Fruit fly (Drosophila melanogaster) whole organism, prepupa: ENCODE results near the gene Cp38.

ENCODE experiments used
- CG10631 ChIP-seq: fragments of 200-800 bp; sonication (Bioruptor generic); optimal IDR thresholded peaks from 2 replicates; lab custom pipeline; 2016; ENCODE audit warnings: missing biosample characterization, missing genetic modification characterization
- CG11294 ChIP-seq: fragments of 200-800 bp; sonication (Bioruptor generic); IDR thresholded peaks from 2 replicates; pipeline ENCODE4 v1.3.6; 2022; ENCODE audit warnings: missing biosample characterization, missing genetic modification characterization
- CG11762 ChIP-seq: fragments of 200-800 bp; sonication (Bioruptor generic); optimal IDR thresholded peaks from 3 replicates; lab custom pipeline; 2016; ENCODE audit warnings: missing biosample characterization, missing genetic modification characterization; ENCODE audit not compliant: insufficient read depth
- CG11902 ChIP-seq: fragments of 200-800 bp; sonication (Bioruptor generic); optimal IDR thresholded peaks from 3 replicates; lab custom pipeline; 2016; ENCODE audit warnings: missing biosample characterization, missing genetic modification characterization
- CG15336 ChIP-seq: fragments of 200-800 bp; sonication (Bioruptor generic); IDR thresholded peaks from 2 replicates; pipeline ENCODE4 v1.3.6; 2022; ENCODE audit warnings: missing biosample characterization, missing genetic modification characterization
- CG1621 ChIP-seq: fragments of 200-800 bp; sonication (Bioruptor generic); optimal IDR thresholded peaks from 3 replicates; lab custom pipeline; 2018; ENCODE audit warnings: missing biosample characterization, mild to moderate bottlenecking, missing genetic modification characterization
- CG16779 ChIP-seq: fragments of 200-800 bp; sonication (Bioruptor generic); optimal IDR thresholded peaks from 3 replicates; lab custom pipeline; 2017; ENCODE audit warnings: missing biosample characterization, mild to moderate bottlenecking, missing genetic modification characterization
- CG3032 ChIP-seq: fragments of 200-800 bp; optimal IDR thresholded peaks from 2 replicates; lab custom pipeline; 2019; ENCODE audit warnings: missing biosample characterization, mild to moderate bottlenecking, missing genetic modification characterization, moderate library complexity
- CG31627 ChIP-seq: fragments of 200-800 bp; sonication (Bioruptor generic); optimal IDR thresholded peaks from 3 replicates; lab custom pipeline; 2016; ENCODE audit warnings: missing biosample characterization, missing genetic modification characterization
- CG32006 ChIP-seq: fragments of 200-800 bp; sonication (Bioruptor generic); optimal IDR thresholded peaks from 3 replicates; lab custom pipeline; 2017; ENCODE audit warnings: missing biosample characterization, mild to moderate bottlenecking, missing genetic modification characterization
- CG4318 ChIP-seq: fragments of 200-800 bp; sonication (Bioruptor generic); optimal IDR thresholded peaks from 3 replicates; lab custom pipeline; 2017; ENCODE audit warnings: missing biosample characterization, mild to moderate bottlenecking, missing genetic modification characterization
- CG6163 ChIP-seq: fragments of 200-800 bp; sonication (Bioruptor generic); IDR thresholded peaks from 3 replicates; pipeline ENCODE4 v1.3.6; 2022; ENCODE audit warnings: missing biosample characterization, missing genetic modification characterization
- CG6276 ChIP-seq: fragments of 200-800 bp; sonication (Bioruptor generic); optimal IDR thresholded peaks from 2 replicates; lab custom pipeline; 2017; ENCODE audit warnings: missing biosample characterization, mild to moderate bottlenecking, missing genetic modification characterization
- CG6808 ChIP-seq: fragments of 200-800 bp; sonication (Bioruptor generic); optimal IDR thresholded peaks from 3 replicates; lab custom pipeline; 2017; ENCODE audit warnings: missing biosample characterization, missing genetic modification characterization, mild to moderate bottlenecking, moderate library complexity, missing genetic modification reagents
- CG6854 ChIP-seq: fragments of 200-800 bp; sonication (Bioruptor generic); optimal IDR thresholded peaks from 2 replicates; lab custom pipeline; 2017; ENCODE audit warnings: missing biosample characterization, mild to moderate bottlenecking, missing genetic modification characterization
- CG7368 ChIP-seq: fragments of 200-800 bp; sonication (Bioruptor generic); optimal IDR thresholded peaks from 3 replicates; lab custom pipeline; 2016; ENCODE audit warnings: missing biosample characterization, missing genetic modification characterization
- CG8319 ChIP-seq: fragments of 200-800 bp; sonication (Bioruptor generic); optimal IDR thresholded peaks from 3 replicates; lab custom pipeline; 2016; ENCODE audit warnings: missing biosample characterization, missing genetic modification characterization
- CG8632 ChIP-seq: fragments of 200-800 bp; sonication (Bioruptor generic); optimal IDR thresholded peaks from 3 replicates; lab custom pipeline; 2016; ENCODE audit warnings: missing biosample characterization, missing genetic modification characterization
- Eip75B ChIP-seq: fragments of 200-800 bp; sonication (Bioruptor generic); optimal IDR thresholded peaks from 3 replicates; lab custom pipeline; 2016; ENCODE audit warnings: missing biosample characterization, missing genetic modification characterization
- Eip78C ChIP-seq: fragments of 200-800 bp; sonication (Bioruptor generic); peaks from one replicate; lab custom pipeline; 2016; ENCODE audit warnings: missing biosample characterization, missing genetic modification characterization
- Eip93F ChIP-seq: fragments of 200-800 bp; sonication (Bioruptor generic); optimal IDR thresholded peaks from 2 replicates; lab custom pipeline; 2016; ENCODE audit warnings: missing biosample characterization, mild to moderate bottlenecking, missing genetic modification characterization
- Hr39 ChIP-seq: fragments of 200-800 bp; sonication (Bioruptor generic); optimal IDR thresholded peaks from 2 replicates; lab custom pipeline; 2016; ENCODE audit warnings: missing biosample characterization, missing genetic modification characterization
- Hr4 ChIP-seq: fragments of 200-800 bp; sonication (Bioruptor generic); optimal IDR thresholded peaks from 3 replicates; lab custom pipeline; 2016; ENCODE audit warnings: missing biosample characterization, missing genetic modification characterization
- Met ChIP-seq: fragments of 200-800 bp; sonication (Bioruptor generic); optimal IDR thresholded peaks from 3 replicates; lab custom pipeline; 2016; ENCODE audit warnings: missing biosample characterization, missing genetic modification characterization
- OdsH ChIP-seq: fragments of 200-800 bp; sonication (Bioruptor generic); optimal IDR thresholded peaks from 3 replicates; lab custom pipeline; 2016; ENCODE audit warnings: missing biosample characterization, missing genetic modification characterization
- Smox ChIP-seq: fragments of 200-800 bp; sonication (Bioruptor generic); optimal IDR thresholded peaks from 3 replicates; lab custom pipeline; 2016; ENCODE audit warnings: missing biosample characterization, missing genetic modification characterization
- Sox102F ChIP-seq: fragments of 200-800 bp; sonication (Bioruptor generic); optimal IDR thresholded peaks from 2 replicates; lab custom pipeline; 2016; ENCODE audit warnings: missing biosample characterization, mild to moderate bottlenecking, missing genetic modification characterization
- Sox14 ChIP-seq: fragments of 200-800 bp; sonication (Bioruptor generic); optimal IDR thresholded peaks from 3 replicates; lab custom pipeline; 2016; ENCODE audit warnings: missing biosample characterization, missing genetic modification characterization
- acj6 ChIP-seq: fragments of 200-800 bp; sonication (Bioruptor generic); optimal IDR thresholded peaks from 3 replicates; lab custom pipeline; 2016; ENCODE audit warnings: missing biosample characterization, missing genetic modification characterization
- cyc ChIP-seq: fragments of 200-800 bp; sonication (Bioruptor generic); optimal IDR thresholded peaks from 3 replicates; lab custom pipeline; 2016; ENCODE audit warnings: missing biosample characterization, missing genetic modification characterization
- dsx ChIP-seq: fragments of 200-800 bp; optimal IDR thresholded peaks from 3 replicates; lab custom pipeline; 2019; ENCODE audit warnings: missing biosample characterization, mild to moderate bottlenecking, missing genetic modification characterization, moderate library complexity; ENCODE audit not compliant: poor library complexity, severe bottlenecking
- eg ChIP-seq: fragments of 200-800 bp; sonication (Bioruptor generic); IDR thresholded peaks from 3 replicates; pipeline ENCODE4 v1.3.6; 2022; ENCODE audit warnings: missing biosample characterization, missing genetic modification characterization
- esn ChIP-seq: fragments of 200-800 bp; sonication (Bioruptor generic); optimal IDR thresholded peaks from 2 replicates; lab custom pipeline; 2016; ENCODE audit warnings: missing biosample characterization, mild to moderate bottlenecking, missing genetic modification characterization, moderate library complexity
- fkh ChIP-seq: fragments of 200-800 bp; sonication (Bioruptor generic); optimal IDR thresholded peaks from 3 replicates; lab custom pipeline; 2017; ENCODE audit warnings: missing biosample characterization, mild to moderate bottlenecking, missing genetic modification characterization, moderate library complexity
- lz ChIP-seq: fragments of 200-800 bp; sonication (Bioruptor generic); optimal IDR thresholded peaks from 3 replicates; lab custom pipeline; 2016; ENCODE audit warnings: missing biosample characterization, missing genetic modification characterization
- pdm3 ChIP-seq: fragments of 200-800 bp; sonication (Bioruptor generic); optimal IDR thresholded peaks from 3 replicates; lab custom pipeline; 2016; ENCODE audit warnings: missing biosample characterization, missing genetic modification characterization
- ss ChIP-seq, 2 experiments: fragments of 200-800 bp; sonication (Bioruptor generic); optimal IDR thresholded peaks; 2 replicates in 1 of 2; 3 replicates in 1 of 2; lab custom pipeline; 2017 to 2018; ENCODE audit warnings: mild to moderate bottlenecking in 2 of 2, missing biosample characterization in 2 of 2, missing genetic modification characterization in 2 of 2, moderate library complexity in 1 of 2
- svp ChIP-seq: fragments of 200-800 bp; sonication (Bioruptor generic); peaks from one replicate; lab custom pipeline; 2016; ENCODE audit warnings: missing biosample characterization, missing genetic modification characterization
- vri ChIP-seq: fragments of 200-800 bp; sonication (Bioruptor generic); optimal IDR thresholded peaks from 3 replicates; lab custom pipeline; 2016; ENCODE audit warnings: missing biosample characterization, mild to moderate bottlenecking, missing genetic modification characterization

Gene Cp38

DNA sequence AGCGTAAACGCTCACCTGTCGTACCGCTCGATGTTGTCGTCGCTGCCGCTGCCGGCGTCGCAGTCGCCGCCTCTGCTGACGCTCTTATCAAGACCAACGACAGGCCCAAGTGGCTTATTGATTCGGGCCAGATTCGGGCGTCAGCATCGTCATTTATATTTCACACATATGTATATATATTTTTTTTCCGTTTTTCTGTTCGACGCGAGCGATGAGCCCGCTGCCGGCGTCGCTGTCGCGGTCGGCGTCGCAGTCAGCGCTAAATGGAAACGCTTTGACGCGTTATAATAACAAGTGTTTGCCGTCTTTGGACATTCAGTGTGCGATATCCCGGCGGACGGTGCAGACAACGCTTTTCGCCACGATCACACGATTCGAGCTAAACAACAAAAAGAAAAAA, 20.4 kb downstream of the Cp38 start:
- TF ChIP-seq Eip93F (GFP tag; lab: Kevin White, UChicago) (peak; percentile 49), Eip78C (GFP tag; lab: Kevin White, UChicago) (peak; percentile 18), CG6808 (GFP tag; lab: Kevin White, UChicago) (no peak)
- TF ChIP-seq, all 60 proteins: peak for 2

- TF ChIP-seq Hr39 (no peak), Hr4 (GFP tag; lab: Kevin White, UChicago) (peak; percentile 4), eg (GFP tag; lab: Robert Waterston, UW) (no peak), CG4318 (GFP tag; lab: Kevin White, UChicago) (no peak), CG16779 (tag; lab: Kevin White, UChicago) (no peak), svp (GFP tag; lab: Kevin White, UChicago) (peak; percentile 62), Eip78C (GFP tag; lab: Kevin White, UChicago) (peak; percentile 28), CG3032 (tag; lab: Kevin White, UChicago) (no peak)
- TF ChIP-seq, all 60 proteins: peak for 3
These were observed 23.5 kb downstream of the Cp38 start for dm6 chrX:8505023-8505604.

dm6 chrX:8510731-8511130, 29.1 kb downstream of the Cp38 start:
- TF ChIP-seq Eip78C (GFP tag; lab: Kevin White, UChicago), result peak; percentile 72
- peak; percentile 9 for TF ChIP-seq svp (GFP tag; lab: Kevin White, UChicago)
- TF ChIP-seq ss (GFP tag; optimal IDR thresholded peaks at IDR 0.05; lab: Kevin White, UChicago), result peak; percentile 13 to 23
- 0 out of 3 replicates have a peak, but pooled peaks have one; percentile 27 for TF ChIP-seq CG6163 (GFP tag; lab: Robert Waterston, UW)
- no peak for TF ChIP-seq CG8632 (GFP tag; lab: Kevin White, UChicago)
- no peak for TF ChIP-seq CG7368 (GFP tag; lab: Kevin White, UChicago)
- TF ChIP-seq vri (GFP tag; lab: Kevin White, UChicago), result no peak
- TF ChIP-seq CG11902 (GFP tag; lab: Kevin White, UChicago), result no peak
- TF ChIP-seq CG6808 (GFP tag; lab: Kevin White, UChicago), result peak; percentile 20

dm6 chrX:8512251-8512650, 30.6 kb downstream of the Cp38 start:
- TF ChIP-seq CG8319 (GFP tag; lab: Kevin White, UChicago) (no peak), dsx (no peak), pdm3 (GFP tag; lab: Kevin White, UChicago) (no peak), CG15336 (no peak), OdsH (GFP tag; lab: Kevin White, UChicago) (no peak), Sox102F (GFP tag; lab: Kevin White, UChicago) (no peak), Eip93F (GFP tag; lab: Kevin White, UChicago) (no peak), lz (no peak), CG10631 (GFP tag; lab: Kevin White, UChicago) (no peak), CG32006 (GFP tag; lab: Kevin White, UChicago) (no peak), Sox14 (GFP tag; lab: Kevin White, UChicago) (no peak), vri (GFP tag; lab: Kevin White, UChicago) (no peak), cyc (GFP tag; lab: Kevin White, UChicago) (no peak), Eip75B (no peak), CG11294 (GFP tag; lab: Robert Waterston, UW) (no peak), CG11902 (GFP tag; lab: Kevin White, UChicago) (no peak), CG31627 (GFP tag; lab: Kevin White, UChicago) (no peak)

DNA sequence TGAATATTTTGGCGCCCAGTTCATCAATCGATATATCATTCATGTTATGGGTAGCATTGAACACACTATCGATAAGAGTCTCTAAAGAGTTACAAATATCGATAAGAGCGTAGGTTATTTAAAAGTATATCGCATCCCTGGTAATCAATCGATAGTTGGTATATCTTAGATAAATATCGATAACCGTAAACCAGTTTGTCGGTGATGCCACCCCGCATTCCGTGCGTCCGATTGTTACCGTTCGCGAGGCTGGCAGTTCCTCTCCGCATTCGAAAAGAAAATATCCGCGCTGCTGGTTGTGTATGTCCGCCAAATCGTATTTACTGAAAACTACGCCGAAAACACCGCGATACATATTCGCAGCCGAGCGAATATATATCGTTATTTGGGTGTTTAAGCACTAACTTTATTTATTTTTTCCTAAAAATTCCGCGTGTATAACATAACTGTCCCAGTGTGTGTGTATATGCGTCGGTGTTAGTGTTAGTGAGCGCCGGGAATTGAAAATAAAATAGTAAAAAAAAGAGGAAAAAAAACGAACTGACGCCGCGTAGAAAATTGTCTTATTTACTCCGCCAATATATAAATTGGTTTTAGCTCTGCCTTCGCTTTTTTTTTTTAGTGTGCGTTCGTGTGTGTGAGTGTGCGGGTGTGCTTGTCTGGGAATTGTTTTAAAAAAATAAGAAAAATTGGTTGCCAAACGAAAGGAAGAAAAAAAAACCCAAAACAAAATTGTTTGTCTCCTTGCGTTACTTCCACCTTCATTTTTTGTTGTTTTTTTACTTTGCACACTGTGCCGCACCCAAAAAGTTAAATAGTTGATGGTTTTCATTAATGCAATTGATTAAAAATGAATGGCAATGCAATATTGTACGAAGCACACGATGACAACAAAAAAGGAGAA, 35.7 kb downstream of the Cp38 start, which contains the start of gene Nrg:
Gene Nrg, plus strand, starts transcription at position 253 of the 904 bp plus-strand sequence.
- TF ChIP-seq CG1621 (tag; lab: Kevin White, UChicago), result peak; percentile 36
- 0 out of 3 replicates have a peak, but pooled peaks have one; percentile 47 for TF ChIP-seq eg (GFP tag; lab: Robert Waterston, UW)
- 0 out of 2 replicates have a peak, but pooled peaks have one; percentile 11 for TF ChIP-seq CG15336
- TF ChIP-seq CG11902 (GFP tag; lab: Kevin White, UChicago), result no peak
- no peak for TF ChIP-seq CG6276 (GFP tag; lab: Kevin White, UChicago)
- peak; percentile 16 for TF ChIP-seq CG7368 (GFP tag; lab: Kevin White, UChicago)
- TF ChIP-seq CG8632 (GFP tag; lab: Kevin White, UChicago), result no peak
- no peak for TF ChIP-seq cyc (GFP tag; lab: Kevin White, UChicago)
- no peak for TF ChIP-seq CG8319 (GFP tag; lab: Kevin White, UChicago)
- TF ChIP-seq esn, result peak; percentile 15
- TF ChIP-seq vri (GFP tag; lab: Kevin White, UChicago), result peak; percentile 13
- TF ChIP-seq fkh (GFP tag; lab: Kevin White, UChicago), result peak; percentile 36
- TF ChIP-seq Smox, result no peak
- peak; percentile 22 for TF ChIP-seq CG6854 (GFP tag; lab: Kevin White, UChicago)
- peak; percentile 100 for TF ChIP-seq CG6808 (GFP tag; lab: Kevin White, UChicago)
- peak; percentile 78 for TF ChIP-seq Eip78C (GFP tag; lab: Kevin White, UChicago)
- TF ChIP-seq acj6 (GFP tag; lab: Kevin White, UChicago), result peak; percentile 4
- TF ChIP-seq CG32006 (GFP tag; lab: Kevin White, UChicago), result peak; percentile 3
- TF ChIP-seq Met (GFP tag; lab: Kevin White, UChicago), result peak; percentile 16
- TF ChIP-seq CG11762 (GFP tag; lab: Kevin White, UChicago), result no peak
